Worm (Caenorhabditis elegans): ENCODE data around the gene sec-15.

Gene sec-15

ce11 chrX:8824437-8824836, 11.1 kb downstream of the sec-15 start, which contains the start of gene ifd-1:
Gene ifd-1, minus strand, starts transcription at chrX:8824448.
- TF ChIP-seq arid-1 (GFP tag; conservative IDR thresholded peaks at IDR 0.05) (no peak), nhr-48 (tag; optimal IDR thresholded peaks at IDR 0.05) (peak; percentile 10), lim-7 (GFP tag; IDR thresholded peaks at IDR 0.05) (no peak), hmg-1.1 (GFP tag; IDR thresholded peaks at IDR 0.05) (no peak), mes-2 (tag; optimal IDR thresholded peaks at IDR 0.05; ENCODE audit: poor library complexity, severe bottlenecking) (no peak), Y75B8A.6 (GFP tag; IDR thresholded peaks at IDR 0.05) (no peak), mxl-3 (GFP tag; optimal IDR thresholded peaks at IDR 0.05) (peak; percentile 16), pqm-1 (tag; optimal IDR thresholded peaks at IDR 0.05) (peak; percentile 98), spr-1 (tag; optimal IDR thresholded peaks at IDR 0.05) (no peak), ztf-7 (tag; optimal IDR thresholded peaks at IDR 0.05) (no peak), ztf-11 (tag; optimal IDR thresholded peaks at IDR 0.05) (no peak), ceh-44 (GFP tag; IDR thresholded peaks at IDR 0.05) (no peak), lin-39 (tag; optimal IDR thresholded peaks at IDR 0.05) (no peak), vab-7 (GFP tag; IDR thresholded peaks at IDR 0.05) (no peak), F10B5.3 (tag; optimal IDR thresholded peaks at IDR 0.05) (no peak), zag-1 (tag; optimal IDR thresholded peaks at IDR 0.05) (no peak), mxl-2 (GFP tag; conservative IDR thresholded peaks at IDR 0.05) (no peak), R02D3.7 (tag; optimal IDR thresholded peaks at IDR 0.05) (no peak), mdt-29 (GFP tag; IDR thresholded peaks at IDR 0.05) (no peak), tag-97 (GFP tag; IDR thresholded peaks at IDR 0.05) (no peak), cey-2 (tag; optimal IDR thresholded peaks at IDR 0.05; ENCODE audit: borderline replicate concordance, insufficient read depth) (no peak), pha-4 (GFP tag; IDR thresholded peaks at IDR 0.05) (no peak), pha-4 (tag; optimal IDR thresholded peaks at IDR 0.05) (no peak), nhr-25 (tag; optimal IDR thresholded peaks at IDR 0.05; ENCODE audit: borderline replicate concordance, insufficient read depth) (no peak), dpl-1 (GFP tag; optimal IDR thresholded peaks at IDR 0.05) (no peak), dve-1 (tag; optimal IDR thresholded peaks at IDR 0.05; ENCODE audit: insufficient read depth) (peak; percentile 82), lin-29 (GFP tag; IDR thresholded peaks at IDR 0.05) (no peak), ceh-28 (tag; optimal IDR thresholded peaks at IDR 0.05) (no peak), lin-1 (GFP tag; IDR thresholded peaks at IDR 0.05) (no peak), ces-1 (GFP tag; optimal IDR thresholded peaks at IDR 0.05) (no peak), nhr-6 (tag; optimal IDR thresholded peaks at IDR 0.05) (no peak), snpc-4 (tag; optimal IDR thresholded peaks at IDR 0.05) (no peak), nhr-102 (tag; optimal IDR thresholded peaks at IDR 0.05) (no peak), Y105C5A.15 (GFP tag; IDR thresholded peaks at IDR 0.05) (no peak), ceh-82 (tag; optimal IDR thresholded peaks at IDR 0.05) (no peak), saeg-2 (GFP tag; IDR thresholded peaks at IDR 0.05) (no peak), ama-1 (optimal IDR thresholded peaks at IDR 0.05) (no peak), ceh-62 (tag; optimal IDR thresholded peaks at IDR 0.05) (no peak), unc-62 (GFP tag; optimal IDR thresholded peaks at IDR 0.05 in 1 of 2) (no peak), unc-62 (tag; optimal IDR thresholded peaks at IDR 0.05) (no peak), Y5F2A.4 (GFP tag; optimal IDR thresholded peaks at IDR 0.05) (no peak), nhr-10 (tag; optimal IDR thresholded peaks at IDR 0.05) (no peak), aly-2 (tag; optimal IDR thresholded peaks at IDR 0.05) (no peak), D1046.2 (GFP tag; IDR thresholded peaks at IDR 0.05) (no peak), unc-130 (GFP tag; optimal IDR thresholded peaks at IDR 0.05) (no peak), aha-1 (tag) (peak; percentile 43), zip-11 (GFP tag; IDR thresholded peaks at IDR 0.05) (no peak), lin-13 (GFP tag; optimal IDR thresholded peaks at IDR 0.05) (no peak), ZK337.2 (GFP tag; IDR thresholded peaks at IDR 0.05) (no peak), madf-9 (GFP tag; conservative IDR thresholded peaks at IDR 0.05) (no peak), daf-12 (tag; optimal IDR thresholded peaks at IDR 0.05) (no peak), T26A8.4 (GFP tag; IDR thresholded peaks at IDR 0.05) (no peak), zip-2 (tag; optimal IDR thresholded peaks at IDR 0.05) (no peak), nhr-77 (tag; optimal IDR thresholded peaks at IDR 0.05) (peak; percentile 40)
